Fruit fly (Drosophila melanogaster) whole organism, embryonic: Measurements from ENCODE around the gene alpha-Est7.

Source experiments
- Atf3 ChIP-seq: fragments of 200-800 bp; sonication (Bioruptor generic); optimal IDR thresholded peaks from 3 replicates; lab custom pipeline; 2016; ENCODE audit warnings: missing biosample characterization, missing genetic modification characterization
- Bgb ChIP-seq: fragments of 200-800 bp; sonication (Bioruptor generic); IDR thresholded peaks from 2 replicates; pipeline ENCODE4 v1.3.6; 2022; ENCODE audit warnings: missing biosample characterization, missing genetic modification characterization; ENCODE audit not compliant: partially characterized antibody
- CG10321 ChIP-seq: fragments of 200-800 bp; sonication (Bioruptor generic); IDR thresholded peaks from 2 replicates; pipeline ENCODE4 v1.3.6; 2022; ENCODE audit warnings: missing biosample characterization, missing genetic modification characterization
- CG11093 ChIP-seq: fragments of 200-800 bp; sonication (Bioruptor generic); IDR thresholded peaks from 3 replicates; pipeline ENCODE4 v1.3.6; 2022; ENCODE audit warnings: missing biosample characterization, missing genetic modification characterization
- CG11560 ChIP-seq: fragments of 200-800 bp; sonication (Bioruptor generic); IDR thresholded peaks from 3 replicates; pipeline ENCODE4 v1.3.6; 2022; ENCODE audit warnings: missing biosample characterization, missing genetic modification characterization
- CG12391 ChIP-seq: fragments of 200-800 bp; sonication (Bioruptor generic); optimal IDR thresholded peaks from 3 replicates; lab custom pipeline; 2018; ENCODE audit warnings: missing biosample characterization, mild to moderate bottlenecking, missing genetic modification characterization, moderate library complexity
- CG12942 ChIP-seq: fragments of 200-800 bp; sonication (Bioruptor generic); optimal IDR thresholded peaks from 3 replicates; lab custom pipeline; 2016; ENCODE audit warnings: missing biosample characterization, missing genetic modification characterization
- CG13123 ChIP-seq: fragments of 200-800 bp; sonication (Bioruptor generic); optimal IDR thresholded peaks from 2 replicates; lab custom pipeline; 2016; ENCODE audit warnings: missing biosample characterization, missing genetic modification characterization
- CG13296 ChIP-seq: fragments of 200-800 bp; sonication (Bioruptor generic); optimal IDR thresholded peaks from 3 replicates; lab custom pipeline; 2018; ENCODE audit warnings: missing biosample characterization, mild to moderate bottlenecking, missing genetic modification characterization
- CG13424 ChIP-seq: fragments of 200-800 bp; sonication (Bioruptor generic); optimal IDR thresholded peaks from 2 replicates; lab custom pipeline; 2019; ENCODE audit warnings: missing biosample characterization, mild to moderate bottlenecking, missing genetic modification characterization, moderate library complexity
- CG15514 ChIP-seq: fragments of 200-800 bp; sonication (Bioruptor generic); optimal IDR thresholded peaks from 3 replicates; lab custom pipeline; 2017; ENCODE audit warnings: missing biosample characterization, missing genetic modification characterization, mild to moderate bottlenecking, moderate library complexity, missing genetic modification reagents
- CG17328 ChIP-seq: fragments of 200-800 bp; sonication (Bioruptor generic); IDR thresholded peaks from 2 replicates; pipeline ENCODE4 v1.3.6; 2022; ENCODE audit warnings: missing biosample characterization, missing genetic modification characterization
- CG2889 ChIP-seq: fragments of 200-800 bp; sonication (Bioruptor generic); IDR thresholded peaks from 3 replicates; pipeline ENCODE4 v1.3.6; 2022; ENCODE audit warnings: missing biosample characterization, missing genetic modification characterization
- CG3065 ChIP-seq: fragments of 200-800 bp; sonication (Bioruptor generic); optimal IDR thresholded peaks from 2 replicates; lab custom pipeline; 2016; ENCODE audit warnings: missing biosample characterization, missing genetic modification characterization
- CG4730 ChIP-seq: fragments of 200-800 bp; sonication (Bioruptor generic); IDR thresholded peaks from 2 replicates; pipeline ENCODE4 v1.3.6; 2022; ENCODE audit warnings: missing biosample characterization, missing genetic modification characterization
- CG6765 ChIP-seq: fragments of 200-800 bp; sonication (Bioruptor generic); optimal IDR thresholded peaks from 3 replicates; lab custom pipeline; 2017; ENCODE audit warnings: missing biosample characterization, mild to moderate bottlenecking, missing genetic modification characterization
- CG8359 ChIP-seq: fragments of 200-800 bp; sonication (Bioruptor generic); optimal IDR thresholded peaks from 2 replicates; lab custom pipeline; 2017; ENCODE audit warnings: missing biosample characterization, mild to moderate bottlenecking, missing genetic modification characterization, borderline replicate concordance
- CG9437 ChIP-seq: fragments of 200-800 bp; sonication (Bioruptor generic); optimal IDR thresholded peaks from 2 replicates; lab custom pipeline; 2018; ENCODE audit warnings: missing biosample characterization, mild to moderate bottlenecking, missing genetic modification characterization
- CG9609 ChIP-seq: fragments of 200-800 bp; sonication (Bioruptor generic); optimal IDR thresholded peaks from 3 replicates; lab custom pipeline; 2016; ENCODE audit warnings: missing biosample characterization, missing genetic modification characterization
- CkIIα-i1 ChIP-seq: fragments of 200-800 bp; sonication (Bioruptor generic); IDR thresholded peaks from 2 replicates; pipeline ENCODE4 v1.3.6; 2022; ENCODE audit warnings: missing biosample characterization, missing genetic modification characterization
- ERR ChIP-seq: fragments of 200-800 bp; sonication (Bioruptor generic); optimal IDR thresholded peaks from 2 replicates; lab custom pipeline; 2016; ENCODE audit warnings: missing biosample characterization, missing genetic modification characterization
- Fer3 ChIP-seq: fragments of 200-800 bp; sonication (Bioruptor generic); optimal IDR thresholded peaks from 2 replicates; lab custom pipeline; 2018; ENCODE audit warnings: missing biosample characterization, mild to moderate bottlenecking, missing genetic modification characterization, moderate library complexity
- Lhr ChIP-seq: fragments of 200-800 bp; sonication (Bioruptor generic); optimal IDR thresholded peaks from 3 replicates; lab custom pipeline; 2017; ENCODE audit warnings: mild to moderate bottlenecking, missing biosample characterization, missing genetic modification reagents, missing genetic modification characterization
- MTF-1 ChIP-seq: fragments of 200-800 bp; sonication (Bioruptor generic); optimal IDR thresholded peaks from 2 replicates; lab custom pipeline; 2018; ENCODE audit warnings: missing biosample characterization, mild to moderate bottlenecking, missing genetic modification characterization, borderline replicate concordance
- Myb ChIP-seq: fragments of 200-800 bp; sonication (Bioruptor generic); optimal IDR thresholded peaks from 2 replicates; lab custom pipeline; 2016; ENCODE audit warnings: missing biosample characterization, missing genetic modification characterization
- NC2α ChIP-seq: fragments of 200-800 bp; sonication (Bioruptor generic); optimal IDR thresholded peaks from 2 replicates; lab custom pipeline; 2016; ENCODE audit warnings: missing biosample characterization, missing genetic modification characterization
- Trl ChIP-seq, 3 experiments: fragments of >200 bp in 2 of 3; fragments of 200-800 bp in 1 of 3; sonication (Bioruptor generic) in 1 of 3; optimal IDR thresholded peaks; 2 replicates in 1 of 3; 3 replicates in 2 of 3; lab custom pipeline; 2016 to 2017; ENCODE audit warnings: missing biosample characterization in 1 of 3, missing genetic modification characterization in 1 of 3
- al ChIP-seq: fragments of 200-800 bp; sonication (Bioruptor generic); IDR thresholded peaks from 2 replicates; pipeline ENCODE4 v1.3.6; 2022; ENCODE audit warnings: missing biosample characterization, missing genetic modification characterization
- btn ChIP-seq: fragments of 200-800 bp; sonication (Bioruptor generic); optimal IDR thresholded peaks from 2 replicates; lab custom pipeline; 2016; ENCODE audit warnings: missing biosample characterization, missing genetic modification characterization
- cg ChIP-seq: fragments of 200-800 bp; sonication (Bioruptor generic); optimal IDR thresholded peaks from 3 replicates; lab custom pipeline; 2019; ENCODE audit warnings: missing biosample characterization, mild to moderate bottlenecking, missing genetic modification characterization, moderate library complexity
- dati ChIP-seq: fragments of 200-800 bp; sonication (Bioruptor generic); IDR thresholded peaks from 2 replicates; pipeline ENCODE4 v1.3.6; 2022; ENCODE audit warnings: missing biosample characterization, missing genetic modification characterization
- exex ChIP-seq: fragments of 200-800 bp; sonication (Bioruptor generic); optimal IDR thresholded peaks from 4 replicates; lab custom pipeline; 2018; ENCODE audit warnings: missing biosample characterization, mild to moderate bottlenecking, missing genetic modification characterization, moderate library complexity
- fu2 ChIP-seq: fragments of 200-800 bp; sonication (Bioruptor generic); optimal IDR thresholded peaks from 2 replicates; lab custom pipeline; 2016; ENCODE audit warnings: missing biosample characterization, missing genetic modification characterization
- gem ChIP-seq: fragments of 200-800 bp; sonication (Bioruptor generic); optimal IDR thresholded peaks from 2 replicates; lab custom pipeline; 2019; ENCODE audit warnings: missing biosample characterization, mild to moderate bottlenecking, missing genetic modification characterization, moderate library complexity
- gt ChIP-seq: fragments of 200-800 bp; sonication (Bioruptor generic); IDR thresholded peaks from 2 replicates; pipeline ENCODE4 v1.3.6; 2022; ENCODE audit warnings: missing biosample characterization, missing genetic modification characterization
- ham ChIP-seq: fragments of 200-800 bp; sonication (Bioruptor generic); IDR thresholded peaks from 2 replicates; pipeline ENCODE4 v1.3.6; 2022; ENCODE audit warnings: missing biosample characterization, missing genetic modification characterization
- jigr1 ChIP-seq: fragments of 200-800 bp; sonication (Bioruptor generic); IDR thresholded peaks from 3 replicates; pipeline ENCODE4 v1.3.6; 2022; ENCODE audit warnings: missing biosample characterization, missing genetic modification characterization
- jumu ChIP-seq: fragments of 200-800 bp; sonication (Bioruptor generic); optimal IDR thresholded peaks from 3 replicates; lab custom pipeline; 2016; ENCODE audit warnings: missing biosample characterization, missing genetic modification characterization
- kay ChIP-seq: fragments of 200-800 bp; sonication (Bioruptor generic); optimal IDR thresholded peaks from 2 replicates; lab custom pipeline; 2016; ENCODE audit warnings: missing biosample characterization, missing genetic modification characterization
- lilli ChIP-seq: fragments of 200-800 bp; sonication (Bioruptor generic); optimal IDR thresholded peaks from 3 replicates; lab custom pipeline; 2016; ENCODE audit warnings: missing biosample characterization, missing genetic modification characterization
- lov ChIP-seq, 2 experiments: fragments of 200-800 bp in 1 of 2; fragments of >200 bp in 1 of 2; sonication (Bioruptor generic) in 1 of 2; IDR thresholded peaks in 1 of 2; optimal IDR thresholded peaks in 1 of 2; 2 replicates in 1 of 2; 3 replicates in 1 of 2; pipeline versions ENCODE4 v1.3.6 to Lab custom; 2017 to 2022; ENCODE audit warnings: missing biosample characterization in 1 of 2, missing genetic modification characterization in 1 of 2
- maf-S ChIP-seq: fragments of 200-800 bp; sonication (Bioruptor generic); optimal IDR thresholded peaks from 2 replicates; lab custom pipeline; 2016; ENCODE audit warnings: missing biosample characterization, missing genetic modification characterization
- pho ChIP-seq: fragments of 200-800 bp; sonication (Bioruptor generic); optimal IDR thresholded peaks from 2 replicates; lab custom pipeline; 2016; ENCODE audit warnings: missing biosample characterization, missing genetic modification characterization
- prd ChIP-seq, 3 experiments: fragments of >200 bp in 2 of 3; fragments of 200-800 bp in 1 of 3; sonication (Bioruptor generic) in 1 of 3; optimal IDR thresholded peaks in 2 of 3; IDR thresholded peaks in 1 of 3; 2 replicates in 2 of 3; 3 replicates in 1 of 3; pipeline versions ENCODE4 v1.3.6 to Lab custom; 2017 to 2022; ENCODE audit warnings: missing biosample characterization in 1 of 3, missing genetic modification characterization in 1 of 3
- run ChIP-seq: fragments of 200-800 bp; sonication (Bioruptor generic); optimal IDR thresholded peaks from 3 replicates; lab custom pipeline; 2018; ENCODE audit warnings: missing biosample characterization, mild to moderate bottlenecking, missing genetic modification characterization
- sd ChIP-seq: fragments of 200-800 bp; sonication (Bioruptor generic); optimal IDR thresholded peaks from 3 replicates; lab custom pipeline; 2018; ENCODE audit warnings: missing biosample characterization, mild to moderate bottlenecking, missing genetic modification characterization, moderate library complexity
- tgo ChIP-seq: fragments of 200-800 bp; sonication (Bioruptor generic); IDR thresholded peaks from 3 replicates; pipeline ENCODE4 v1.3.6; 2022; ENCODE audit warnings: missing biosample characterization, missing genetic modification characterization
- tup ChIP-seq: fragments of 200-800 bp; sonication (Bioruptor generic); optimal IDR thresholded peaks from 2 replicates; lab custom pipeline; 2016; ENCODE audit warnings: missing biosample characterization, mild to moderate bottlenecking, missing genetic modification characterization, moderate library complexity

The alpha-Est7 gene

DNA sequence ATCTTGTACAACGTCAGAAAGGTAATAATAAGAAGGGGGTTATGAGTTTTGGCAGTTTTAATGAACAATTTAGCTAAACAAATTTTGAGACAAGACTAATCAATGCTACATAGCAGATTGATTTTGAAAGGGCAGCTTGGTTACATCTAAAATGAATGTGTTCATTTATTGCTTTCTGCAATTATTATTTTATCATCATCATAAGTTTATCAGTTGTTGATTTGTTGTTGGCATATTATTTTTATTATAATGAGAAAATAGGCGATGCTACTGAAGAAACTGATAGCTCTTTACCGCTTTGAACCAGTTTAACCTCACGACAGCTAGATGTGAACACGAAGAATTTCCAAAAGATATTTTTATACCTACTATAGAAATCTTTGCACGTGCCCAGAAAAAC lies 21.3 kb downstream of the alpha-Est7 start, which contains the start of gene Mics1:
Gene Mics1 (minus strand): TSS at position 101 of the 400 bp plus-strand sequence.
- no peak for TF ChIP-seq pho (GFP tag; lab: Kevin White, UChicago)
- peak; percentile 44 for TF ChIP-seq gem (tag; lab: Kevin White, UChicago)
- TF ChIP-seq CG17328 (GFP tag; lab: Robert Waterston, UW), result no peak
- peak; percentile 52 for TF ChIP-seq sd (tag; lab: Kevin White, UChicago)

DNA sequence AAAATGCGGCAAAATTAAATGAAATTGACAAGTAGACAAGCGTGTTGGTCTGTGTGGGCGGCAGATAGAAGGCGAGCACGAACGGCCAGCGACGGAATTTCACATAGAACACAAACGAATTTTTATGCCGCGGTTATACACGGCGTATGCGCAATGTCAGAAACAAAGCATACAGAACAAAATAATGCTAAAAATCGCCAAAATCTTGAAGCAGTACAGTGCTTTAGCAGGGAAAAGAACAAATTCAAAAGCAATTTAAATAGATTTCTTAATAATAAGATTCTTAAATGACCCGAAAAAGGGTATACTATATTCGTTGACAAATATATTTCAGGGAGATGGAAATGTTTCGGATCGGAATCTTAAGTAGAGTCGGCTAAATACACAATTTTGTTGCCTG lies 23.0 kb downstream of the alpha-Est7 start:
- TF ChIP-seq CG3065 (GFP tag; lab: Kevin White, UChicago) (no peak), CG13296 (GFP tag; lab: Kevin White, UChicago) (no peak), CkIIα-i1 (no peak), jumu (no peak), Trl (optimal IDR thresholded peaks at IDR 0.05; lab: Kevin White, UChicago) (no peak), Trl (GFP tag; optimal IDR thresholded peaks at IDR 0.05; lab: Kevin White, UChicago) (no peak), tgo (0 out of 3 replicates have a peak, but pooled peaks have one; percentile 14), CG2889 (GFP tag; lab: Robert Waterston, UW) (0 out of 3 replicates have a peak, but pooled peaks have one; percentile 44), CG11560 (tag; lab: Robert Waterston, UW) (no peak), run (tag; lab: Kevin White, UChicago) (no peak), Atf3 (GFP tag; lab: Kevin White, UChicago) (no peak), btn (GFP tag; lab: Kevin White, UChicago) (no peak), jigr1 (no peak), exex (tag; lab: Kevin White, UChicago) (no peak), CG15514 (GFP tag; lab: Kevin White, UChicago) (peak; percentile 16), kay (GFP tag; lab: Kevin White, UChicago) (no peak), CG13123 (GFP tag; lab: Kevin White, UChicago) (no peak), Myb (no peak), CG12391 (tag; lab: Kevin White, UChicago) (no peak), CG17328 (GFP tag; lab: Robert Waterston, UW) (peak; percentile 11; the same call in 1 of the 2 replicates), CG9437 (GFP tag; lab: Kevin White, UChicago) (no peak), prd (optimal IDR thresholded peaks at IDR 0.05; lab: Kevin White, UChicago) (no peak), prd (GFP tag; IDR thresholded peaks at IDR 0.05; lab: Robert Waterston, UW) (peak; percentile 31; the same call in 2 of the 3 replicates), CG4730 (GFP tag; lab: Robert Waterston, UW) (no peak), dati (GFP tag; lab: Robert Waterston, UW) (no peak), NC2α (GFP tag; lab: Kevin White, UChicago) (no peak), CG9609 (GFP tag; lab: Kevin White, UChicago) (no peak), CG12942 (GFP tag; lab: Kevin White, UChicago) (no peak), CG6765 (GFP tag; lab: Kevin White, UChicago) (no peak), cg (GFP tag; lab: Kevin White, UChicago) (no peak), Lhr (no peak), maf-S (GFP tag; lab: Kevin White, UChicago) (no peak), CG10321 (no peak), ham (GFP tag; lab: Robert Waterston, UW) (no peak), CG8359 (no peak), Bgb (GFP tag; lab: Robert Waterston, UW) (no peak), CG11093 (GFP tag; lab: Robert Waterston, UW) (no peak), tup (GFP tag; lab: Kevin White, UChicago) (no peak), Fer3 (tag; lab: Kevin White, UChicago) (peak; percentile 9), al (GFP tag; lab: Robert Waterston, UW) (peak; percentile 44; the same call in 1 of the 2 replicates), CG13424 (tag; lab: Kevin White, UChicago) (peak; percentile 14), fu2 (no peak), lilli (GFP tag; lab: Kevin White, UChicago) (peak; percentile 59), MTF-1 (GFP tag; lab: Kevin White, UChicago) (no peak), ERR (GFP tag; lab: Kevin White, UChicago) (no peak), lov (optimal IDR thresholded peaks at IDR 0.05; lab: Kevin White, UChicago) (no peak), lov (GFP tag; IDR thresholded peaks at IDR 0.05; lab: Robert Waterston, UW) (no peak), gt (no peak)
